Fruit fly (Drosophila melanogaster) whole organism, embryonic: ENCODE measurements around the gene CG33490.

ENCODE experiments used
- Atf6 ChIP-seq: fragments of 200-800 bp; sonication (Bioruptor generic); IDR thresholded peaks from 2 replicates; pipeline ENCODE4 v1.3.6; 2022; ENCODE audit warnings: missing biosample characterization, missing genetic modification characterization
- BEAF-32 ChIP-seq: fragments of 200-800 bp; sonication (Bioruptor generic); optimal IDR thresholded peaks from 3 replicates; lab custom pipeline; 2017; ENCODE audit warnings: missing biosample characterization, missing genetic modification characterization, mild to moderate bottlenecking, moderate library complexity, missing genetic modification reagents
- Blimp-1 ChIP-seq: fragments of 200-800 bp; sonication (Bioruptor generic); optimal IDR thresholded peaks from 3 replicates; lab custom pipeline; 2018; ENCODE audit warnings: missing biosample characterization, missing genetic modification characterization, mild to moderate bottlenecking, moderate library complexity, missing genetic modification reagents
- CG10543 ChIP-seq: fragments of 200-800 bp; sonication (Bioruptor generic); optimal IDR thresholded peaks from 3 replicates; lab custom pipeline; 2017; ENCODE audit warnings: missing biosample characterization, mild to moderate bottlenecking, missing genetic modification characterization, moderate library complexity
- CG13296 ChIP-seq: fragments of 200-800 bp; sonication (Bioruptor generic); optimal IDR thresholded peaks from 3 replicates; lab custom pipeline; 2018; ENCODE audit warnings: missing biosample characterization, mild to moderate bottlenecking, missing genetic modification characterization
- CG13424 ChIP-seq: fragments of 200-800 bp; sonication (Bioruptor generic); optimal IDR thresholded peaks from 2 replicates; lab custom pipeline; 2019; ENCODE audit warnings: missing biosample characterization, mild to moderate bottlenecking, missing genetic modification characterization, moderate library complexity
- CG14441 ChIP-seq: fragments of 200-800 bp; sonication (Bioruptor generic); IDR thresholded peaks from 2 replicates; pipeline ENCODE4 v1.3.6; 2022; ENCODE audit warnings: missing biosample characterization, missing genetic modification characterization
- CG14710 ChIP-seq: fragments of 200-800 bp; sonication (Bioruptor generic); optimal IDR thresholded peaks from 3 replicates; lab custom pipeline; 2019; ENCODE audit warnings: missing biosample characterization, mild to moderate bottlenecking, missing genetic modification characterization, moderate library complexity
- CG1603 ChIP-seq: fragments of 200-800 bp; sonication (Bioruptor generic); optimal IDR thresholded peaks from 2 replicates; lab custom pipeline; 2019; ENCODE audit warnings: missing biosample characterization, mild to moderate bottlenecking, missing genetic modification characterization, moderate library complexity
- CG1647 ChIP-seq: fragments of 200-800 bp; sonication (Bioruptor generic); optimal IDR thresholded peaks from 3 replicates; lab custom pipeline; 2016; ENCODE audit warnings: missing biosample characterization, missing genetic modification characterization
- CG17912 ChIP-seq: fragments of 200-800 bp; sonication (Bioruptor generic); optimal IDR thresholded peaks from 2 replicates; lab custom pipeline; 2018; ENCODE audit warnings: missing biosample characterization, mild to moderate bottlenecking, missing genetic modification characterization
- CG2116 ChIP-seq: fragments of 200-800 bp; sonication (Bioruptor generic); optimal IDR thresholded peaks from 3 replicates; lab custom pipeline; 2018; ENCODE audit warnings: missing biosample characterization, mild to moderate bottlenecking, missing genetic modification characterization
- CG2202 ChIP-seq: fragments of 200-800 bp; sonication (Bioruptor generic); optimal IDR thresholded peaks from 2 replicates; lab custom pipeline; 2018; ENCODE audit warnings: missing biosample characterization, mild to moderate bottlenecking, missing genetic modification characterization
- CG30431 ChIP-seq: fragments of 200-800 bp; sonication (Bioruptor generic); optimal IDR thresholded peaks from 2 replicates; lab custom pipeline; 2017; ENCODE audit warnings: missing biosample characterization, missing genetic modification characterization
- CG31441 ChIP-seq: fragments of 200-800 bp; sonication (Bioruptor generic); IDR thresholded peaks from 2 replicates; pipeline ENCODE4 v1.3.6; 2022; ENCODE audit warnings: missing biosample characterization, missing genetic modification characterization
- CG32772 ChIP-seq: fragments of 200-800 bp; sonication (Bioruptor generic); IDR thresholded peaks from 2 replicates; pipeline ENCODE4 v1.3.6; 2022; ENCODE audit warnings: missing biosample characterization, missing genetic modification characterization
- CG42726 ChIP-seq: fragments of 200-800 bp; sonication (Bioruptor generic); IDR thresholded peaks from 2 replicates; pipeline ENCODE4 v1.3.6; 2022; ENCODE audit warnings: missing biosample characterization, missing genetic modification characterization; ENCODE audit not compliant: partially characterized antibody
- CG4328 ChIP-seq: fragments of 200-800 bp; sonication (Bioruptor generic); optimal IDR thresholded peaks from 3 replicates; lab custom pipeline; 2017; ENCODE audit warnings: missing biosample characterization, missing genetic modification reagents, missing genetic modification characterization
- CG7357 ChIP-seq: fragments of 200-800 bp; sonication (Bioruptor generic); IDR thresholded peaks from 3 replicates; pipeline ENCODE4 v1.3.6; 2022; ENCODE audit warnings: missing biosample characterization, missing genetic modification characterization
- CG7745 ChIP-seq: fragments of 200-800 bp; sonication (Bioruptor generic); optimal IDR thresholded peaks from 2 replicates; lab custom pipeline; 2018; ENCODE audit warnings: missing biosample characterization, mild to moderate bottlenecking, missing genetic modification characterization, moderate library complexity
- D19B ChIP-seq: fragments of 200-800 bp; sonication (Bioruptor generic); optimal IDR thresholded peaks from 2 replicates; lab custom pipeline; 2017; ENCODE audit warnings: missing biosample characterization, mild to moderate bottlenecking, missing genetic modification characterization
- Dfd ChIP-seq, 2 experiments: fragments of >200 bp; optimal IDR thresholded peaks; 2 replicates each; lab custom pipeline; 2017; ENCODE audit warnings: missing biosample characterization in 2 of 2, missing genetic modification characterization in 2 of 2
- E2f1 ChIP-seq: fragments of 200-800 bp; sonication (Bioruptor generic); IDR thresholded peaks from 2 replicates; pipeline ENCODE4 v1.3.6; 2022; ENCODE audit warnings: missing biosample characterization, missing genetic modification characterization
- Ets97D ChIP-seq: fragments of 200-800 bp; sonication (Bioruptor generic); optimal IDR thresholded peaks from 3 replicates; lab custom pipeline; 2016; ENCODE audit warnings: missing biosample characterization, missing genetic modification characterization
- Hr39 ChIP-seq: fragments of >200 bp; optimal IDR thresholded peaks from 2 replicates; lab custom pipeline; 2017
- Mes4 ChIP-seq: fragments of 200-800 bp; sonication (Bioruptor generic); optimal IDR thresholded peaks from 2 replicates; lab custom pipeline; 2016; ENCODE audit warnings: missing biosample characterization, missing genetic modification characterization
- Nf-YA ChIP-seq: fragments of 200-800 bp; sonication (Bioruptor generic); IDR thresholded peaks from 2 replicates; pipeline ENCODE4 v1.3.6; 2022; ENCODE audit warnings: missing biosample characterization, missing genetic modification characterization
- Xbp1 ChIP-seq: fragments of 200-800 bp; sonication (Bioruptor generic); optimal IDR thresholded peaks from 3 replicates; lab custom pipeline; 2016; ENCODE audit warnings: missing biosample characterization, mild to moderate bottlenecking, missing genetic modification characterization
- ac ChIP-seq: fragments of 200-800 bp; sonication (Bioruptor generic); optimal IDR thresholded peaks from 3 replicates; lab custom pipeline; 2017; ENCODE audit warnings: missing biosample characterization, mild to moderate bottlenecking, missing genetic modification characterization
- az2 ChIP-seq: fragments of 200-800 bp; sonication (Bioruptor generic); optimal IDR thresholded peaks from 3 replicates; lab custom pipeline; 2016; ENCODE audit warnings: missing biosample characterization, missing genetic modification characterization
- bab2 ChIP-seq: fragments of 200-800 bp; sonication (Bioruptor generic); optimal IDR thresholded peaks from 2 replicates; lab custom pipeline; 2016; ENCODE audit warnings: missing biosample characterization, missing genetic modification characterization
- caup ChIP-seq: fragments of 200-800 bp; sonication (Bioruptor generic); optimal IDR thresholded peaks from 3 replicates; lab custom pipeline; 2017; ENCODE audit warnings: missing biosample characterization, mild to moderate bottlenecking, missing genetic modification characterization, moderate library complexity; ENCODE audit not compliant: severe bottlenecking
- chm ChIP-seq: fragments of 200-800 bp; sonication (Bioruptor generic); IDR thresholded peaks from 2 replicates; pipeline ENCODE4 v1.3.6; 2022; ENCODE audit warnings: missing biosample characterization, missing genetic modification characterization
- ci ChIP-seq: fragments of 200-800 bp; sonication (Bioruptor generic); IDR thresholded peaks from 3 replicates; pipeline ENCODE4 v1.3.6; 2022; ENCODE audit warnings: missing biosample characterization, missing genetic modification characterization
- croc ChIP-seq: fragments of 200-800 bp; sonication (Bioruptor generic); conservative IDR thresholded peaks from 3 replicates; pipeline ENCODE4 v1.3.6; 2022; ENCODE audit warnings: missing biosample characterization, missing genetic modification characterization
- dan ChIP-seq: fragments of 200-800 bp; sonication (Bioruptor generic); IDR thresholded peaks from 2 replicates; pipeline ENCODE4 v1.3.6; 2022; ENCODE audit warnings: missing biosample characterization, missing genetic modification characterization
- eyg ChIP-seq: fragments of 200-800 bp; sonication (Bioruptor generic); optimal IDR thresholded peaks from 3 replicates; lab custom pipeline; 2016; ENCODE audit warnings: missing biosample characterization, missing genetic modification characterization
- grn ChIP-seq: fragments of 200-800 bp; sonication (Bioruptor generic); optimal IDR thresholded peaks from 3 replicates; lab custom pipeline; 2017; ENCODE audit warnings: missing biosample characterization, missing genetic modification characterization
- kay ChIP-seq: fragments of 200-800 bp; sonication (Bioruptor generic); optimal IDR thresholded peaks from 2 replicates; lab custom pipeline; 2016; ENCODE audit warnings: missing biosample characterization, missing genetic modification characterization
- lab ChIP-seq: fragments of 200-800 bp; sonication (Bioruptor generic); optimal IDR thresholded peaks from 3 replicates; lab custom pipeline; 2017; ENCODE audit warnings: missing biosample characterization, missing genetic modification characterization, mild to moderate bottlenecking, moderate library complexity, missing genetic modification reagents
- lov ChIP-seq, 2 experiments: fragments of 200-800 bp in 1 of 2; fragments of >200 bp in 1 of 2; sonication (Bioruptor generic) in 1 of 2; IDR thresholded peaks in 1 of 2; optimal IDR thresholded peaks in 1 of 2; 2 replicates in 1 of 2; 3 replicates in 1 of 2; pipeline versions ENCODE4 v1.3.6 to Lab custom; 2017 to 2022; ENCODE audit warnings: missing biosample characterization in 1 of 2, missing genetic modification characterization in 1 of 2
- maf-S ChIP-seq: fragments of 200-800 bp; sonication (Bioruptor generic); optimal IDR thresholded peaks from 2 replicates; lab custom pipeline; 2016; ENCODE audit warnings: missing biosample characterization, missing genetic modification characterization
- odd ChIP-seq: fragments of 200-800 bp; sonication (Bioruptor generic); optimal IDR thresholded peaks from 2 replicates; lab custom pipeline; 2017; ENCODE audit warnings: missing biosample characterization, mild to moderate bottlenecking, missing genetic modification characterization
- org-1 ChIP-seq: fragments of 200-800 bp; sonication (Bioruptor generic); optimal IDR thresholded peaks from 2 replicates; lab custom pipeline; 2017; ENCODE audit warnings: missing biosample characterization, missing genetic modification characterization
- sd ChIP-seq: fragments of 200-800 bp; sonication (Bioruptor generic); optimal IDR thresholded peaks from 3 replicates; lab custom pipeline; 2018; ENCODE audit warnings: missing biosample characterization, mild to moderate bottlenecking, missing genetic modification characterization, moderate library complexity
- sim ChIP-seq: fragments of 200-800 bp; sonication (Bioruptor generic); IDR thresholded peaks from 2 replicates; pipeline ENCODE4 v1.3.6; 2022; ENCODE audit warnings: missing biosample characterization, missing genetic modification characterization
- stwl ChIP-seq: fragments of 200-800 bp; sonication (Bioruptor generic); optimal IDR thresholded peaks from 3 replicates; lab custom pipeline; 2018; ENCODE audit warnings: missing biosample characterization, mild to moderate bottlenecking, missing genetic modification characterization, moderate library complexity
- vnd ChIP-seq: fragments of 200-800 bp; sonication (Bioruptor generic); IDR thresholded peaks from 3 replicates; pipeline ENCODE4 v1.3.6; 2022; ENCODE audit warnings: missing biosample characterization, missing genetic modification characterization; ENCODE audit not compliant: partially characterized antibody
- zen ChIP-seq: fragments of 200-800 bp; sonication (Bioruptor generic); optimal IDR thresholded peaks from 3 replicates; lab custom pipeline; 2018; ENCODE audit warnings: missing biosample characterization, mild to moderate bottlenecking, missing genetic modification characterization, moderate library complexity

Gene CG33490

dm6 chr3L:11542437-11542836 is 32.0 kb downstream of the CG33490 start:
- TF ChIP-seq Dfd (GFP tag; optimal IDR thresholded peaks at IDR 0.05; lab: Kevin White, UChicago) (peak in 1 of 2 experiments; percentile 49), chm (no peak), CG2116 (GFP tag; lab: Kevin White, UChicago) (no peak)

- TF ChIP-seq CG30431 (GFP tag; lab: Kevin White, UChicago) = no peak
- no peak for TF ChIP-seq croc (GFP tag; lab: Robert Waterston, UW)
- TF ChIP-seq E2f1 (GFP tag; lab: Robert Waterston, UW) = no peak
- TF ChIP-seq eyg (GFP tag; lab: Kevin White, UChicago) = peak; percentile 64
- TF ChIP-seq CG2202 (tag; lab: Kevin White, UChicago) = peak; percentile 72
- TF ChIP-seq ci (GFP tag; lab: Robert Waterston, UW) = peak; percentile 52; the same call in 2 of the 3 replicates
- TF ChIP-seq Xbp1 = no peak
- no peak for TF ChIP-seq sim (GFP tag; lab: Robert Waterston, UW)
- no peak for TF ChIP-seq dan
- peak; percentile 58 for TF ChIP-seq odd (GFP tag; lab: Kevin White, UChicago)
- TF ChIP-seq Mes4 (GFP tag; lab: Kevin White, UChicago) = peak; percentile 24
- TF ChIP-seq Atf6 (GFP tag; lab: Robert Waterston, UW) = no peak
- TF ChIP-seq zen (tag; lab: Kevin White, UChicago) = no peak
- TF ChIP-seq CG31441 (GFP tag; lab: Robert Waterston, UW) = no peak
- TF ChIP-seq BEAF-32 = no peak
- TF ChIP-seq vnd (GFP tag; lab: Robert Waterston, UW) = no peak
- no peak for TF ChIP-seq Ets97D (GFP tag; lab: Kevin White, UChicago)
- no peak for TF ChIP-seq sd (tag; lab: Kevin White, UChicago)
- peak; percentile 55 for TF ChIP-seq CG13296 (GFP tag; lab: Kevin White, UChicago)
- TF ChIP-seq D19B (GFP tag; lab: Kevin White, UChicago) = no peak
- peak; percentile 69 for TF ChIP-seq lab (GFP tag; lab: Kevin White, UChicago)
- TF ChIP-seq Nf-YA (GFP tag; lab: Robert Waterston, UW) = no peak
- TF ChIP-seq az2 = no peak
- no peak for TF ChIP-seq CG17912 (GFP tag; lab: Kevin White, UChicago)
- TF ChIP-seq org-1 (GFP tag; lab: Kevin White, UChicago) = peak; percentile 57
- peak; percentile 40 for TF ChIP-seq CG1603
- TF ChIP-seq CG4328 (GFP tag; lab: Kevin White, UChicago) = peak; percentile 6
- peak; percentile 21 for TF ChIP-seq CG7745
- TF ChIP-seq stwl (tag; lab: Kevin White, UChicago) = no peak
- TF ChIP-seq Blimp-1 (GFP tag; lab: Kevin White, UChicago) = peak; percentile 45
- peak; percentile 10 for TF ChIP-seq CG10543 (GFP tag; lab: Kevin White, UChicago)
- peak; percentile 10 for TF ChIP-seq bab2 (GFP tag; lab: Kevin White, UChicago)
- TF ChIP-seq CG1647 (GFP tag; lab: Kevin White, UChicago) = no peak
- TF ChIP-seq Hr39 (lab: Kevin White, UChicago) = no peak
- TF ChIP-seq CG14441 (GFP tag; lab: Robert Waterston, UW) = no peak
- peak; percentile 28 for TF ChIP-seq CG13424 (tag; lab: Kevin White, UChicago)
- no peak for TF ChIP-seq grn
- TF ChIP-seq ac = no peak
- peak; percentile 38 for TF ChIP-seq kay
- peak; percentile 43 for TF ChIP-seq caup (GFP tag; lab: Kevin White, UChicago)
- no peak for TF ChIP-seq CG7357
- TF ChIP-seq maf-S = no peak
- no peak for TF ChIP-seq CG42726
- no peak for TF ChIP-seq lov (optimal IDR thresholded peaks at IDR 0.05; lab: Kevin White, UChicago)
- 0 out of 3 replicates have a peak, but pooled peaks have one; percentile 12 for TF ChIP-seq lov (GFP tag; IDR thresholded peaks at IDR 0.05; lab: Robert Waterston, UW)
- peak; percentile 27 for TF ChIP-seq CG14710 (tag; lab: Kevin White, UChicago)
- TF ChIP-seq CG32772 (GFP tag; lab: Robert Waterston, UW) = no peak
These were observed 34.1 kb downstream of the CG33490 start for dm6 chr3L:11540330-11540702.
